Fruit fly (Drosophila melanogaster): ENCODE results near the gene sina.

sina gene

dm6 chr3L:16806823-16807325 lies 46.7 kb upstream of the sina start (continued):
- TF ChIP-seq CG30431 (GFP tag; optimal IDR thresholded peaks at IDR 0.05): peak; percentile 47
- TF ChIP-seq MTF-1 (GFP tag; optimal IDR thresholded peaks at IDR 0.05; ENCODE audit: borderline replicate concordance): no peak
- peak; percentile 64 for TF ChIP-seq Rfx (GFP tag; IDR thresholded peaks at IDR 0.05)
- peak; percentile 16 for TF ChIP-seq HmgZ (tag; optimal IDR thresholded peaks at IDR 0.05)
- TF ChIP-seq crol (GFP tag; IDR thresholded peaks at IDR 0.05): no peak
- TF ChIP-seq Nf-YA (GFP tag; IDR thresholded peaks at IDR 0.05): no peak
- TF ChIP-seq CG8765 (GFP tag; IDR thresholded peaks at IDR 0.05): no peak
- no peak for TF ChIP-seq HLH54F (GFP tag; optimal IDR thresholded peaks at IDR 0.05)
- no peak for TF ChIP-seq exex (tag; optimal IDR thresholded peaks at IDR 0.05)
- TF ChIP-seq Ssrp (tag; optimal IDR thresholded peaks at IDR 0.05): peak; percentile 80
- TF ChIP-seq Hey (tag; optimal IDR thresholded peaks at IDR 0.05): no peak
- TF ChIP-seq gfzf (GFP tag; optimal IDR thresholded peaks at IDR 0.05): no peak
- TF ChIP-seq CG5953 (GFP tag; IDR thresholded peaks at IDR 0.05): 0 out of 2 replicates have a peak, but pooled peaks have one; percentile 3
- TF ChIP-seq CG12942 (GFP tag; optimal IDR thresholded peaks at IDR 0.05): no peak
- no peak for TF ChIP-seq CG11085 (GFP tag; IDR thresholded peaks at IDR 0.05)
- TF ChIP-seq CG9876 (GFP tag; optimal IDR thresholded peaks at IDR 0.05): no peak
- TF ChIP-seq MBD-R2 (GFP tag; IDR thresholded peaks at IDR 0.05): no peak
- TF ChIP-seq cad (GFP tag; optimal IDR thresholded peaks at IDR 0.05): no peak
- no peak for TF ChIP-seq vnd (GFP tag; IDR thresholded peaks at IDR 0.05; ENCODE audit: partially characterized antibody)
- no peak for TF ChIP-seq Hr39 (optimal IDR thresholded peaks at IDR 0.05)
- peak; percentile 24 for TF ChIP-seq CG12219 (GFP tag; optimal IDR thresholded peaks at IDR 0.05)
- TF ChIP-seq ash1 (GFP tag; optimal IDR thresholded peaks at IDR 0.05): no peak
- TF ChIP-seq CG7357 (GFP tag; IDR thresholded peaks at IDR 0.05): 0 out of 3 replicates have a peak, but pooled peaks have one; percentile 50
- no peak for TF ChIP-seq pzg (GFP tag; optimal IDR thresholded peaks at IDR 0.05)
- no peak for TF ChIP-seq HLHmδ (GFP tag; optimal IDR thresholded peaks at IDR 0.05)
- peak; percentile 70 for TF ChIP-seq nmo (GFP tag; optimal IDR thresholded peaks at IDR 0.05)
- no peak for TF ChIP-seq mld (GFP tag; IDR thresholded peaks at IDR 0.05; ENCODE audit: partially characterized antibody)
- TF ChIP-seq CG18262 (tag; optimal IDR thresholded peaks at IDR 0.05): peak; percentile 89
- TF ChIP-seq ac (GFP tag; optimal IDR thresholded peaks at IDR 0.05): no peak
- no peak for TF ChIP-seq CHES-1-like (GFP tag; optimal IDR thresholded peaks at IDR 0.05)
- TF ChIP-seq ind (GFP tag; optimal IDR thresholded peaks at IDR 0.05): peak; percentile 30
- no peak for TF ChIP-seq pb (GFP tag; optimal IDR thresholded peaks at IDR 0.05)
- no peak for TF ChIP-seq CG4282 (GFP tag; optimal IDR thresholded peaks at IDR 0.05)
- TF ChIP-seq ro (GFP tag; IDR thresholded peaks at IDR 0.05): no peak
- TF ChIP-seq crc (GFP tag; optimal IDR thresholded peaks at IDR 0.05): no peak
- peak; percentile 64 for TF ChIP-seq Xbp1 (GFP tag; optimal IDR thresholded peaks at IDR 0.05)
- TF ChIP-seq Mes4 (GFP tag; optimal IDR thresholded peaks at IDR 0.05): no peak
- peak; percentile 87 for TF ChIP-seq CG11504 (tag; optimal IDR thresholded peaks at IDR 0.05)
- no peak for TF ChIP-seq dm (GFP tag; optimal IDR thresholded peaks at IDR 0.05)
- TF ChIP-seq NC2β (GFP tag; optimal IDR thresholded peaks at IDR 0.05): no peak
- TF ChIP-seq CG1602 (GFP tag; optimal IDR thresholded peaks at IDR 0.05): peak; percentile 66
- TF ChIP-seq stc (GFP tag; IDR thresholded peaks at IDR 0.05): 0 out of 2 replicates have a peak, but pooled peaks have one; percentile 42
- no peak for TF ChIP-seq CG7963 (GFP tag; IDR thresholded peaks at IDR 0.05; ENCODE audit: partially characterized antibody)
- TF ChIP-seq D19B (GFP tag; optimal IDR thresholded peaks at IDR 0.05): peak; percentile 23
- no peak for TF ChIP-seq CG8478 (optimal IDR thresholded peaks at IDR 0.05)
- TF ChIP-seq ap (GFP tag; IDR thresholded peaks at IDR 0.05): peak; percentile 43
- TF ChIP-seq Dip3 (GFP tag; optimal IDR thresholded peaks at IDR 0.05): no peak
- TF ChIP-seq Dek (tag; optimal IDR thresholded peaks at IDR 0.05): peak; percentile 64
- TF ChIP-seq pita (GFP tag; optimal IDR thresholded peaks at IDR 0.05): no peak
- TF ChIP-seq Bteb2 (GFP tag; optimal IDR thresholded peaks at IDR 0.05): no peak
- TF ChIP-seq ara (GFP tag; IDR thresholded peaks at IDR 0.05): no peak; the same call in 1 of the 2 replicates
- no peak for TF ChIP-seq Neu2 (GFP tag; optimal IDR thresholded peaks at IDR 0.05; ENCODE audit: borderline replicate concordance)
